Worm (Caenorhabditis elegans) whole organism, L4 larva: ENCODE results near the gene F55C12.4.

Source experiments
- ZK337.2 ChIP-seq: fragments of 200-800 bp; sonication (Bioruptor generic); IDR thresholded peaks from 2 replicates; pipeline ENCODE4 v1.3.6; 2022; ENCODE audit warnings: missing genetic modification reagents, missing genetic modification characterization, missing compliant biosample characterization
- aly-2 ChIP-seq: sonication (generic microtip); optimal IDR thresholded peaks from 2 replicates; lab custom pipeline; 2018; ENCODE audit warnings: missing biosample characterization, missing genetic modification characterization
- ceh-44 ChIP-seq: fragments of 200-800 bp; sonication (Bioruptor generic); IDR thresholded peaks from 2 replicates; pipeline ENCODE4 v1.3.6; 2022; ENCODE audit warnings: missing genetic modification reagents, missing genetic modification characterization, missing compliant biosample characterization
- ces-1 ChIP-seq: fragments of 150-350 bp; sonication (generic microtip); optimal IDR thresholded peaks from 4 replicates; lab custom pipeline; 2014; ENCODE audit warnings: missing biosample characterization, missing genetic modification reagents, missing genetic modification characterization
- daf-12 ChIP-seq: fragments of 150-350 bp; optimal IDR thresholded peaks from 2 replicates; lab custom pipeline; 2014; ENCODE audit warnings: missing biosample characterization, missing genetic modification reagents, missing genetic modification characterization
- fos-1 ChIP-seq: fragments of 150-350 bp; optimal IDR thresholded peaks from 2 replicates; lab custom pipeline; 2014; ENCODE audit warnings: missing biosample characterization, missing genetic modification characterization
- nhr-11 ChIP-seq: fragments of 150-350 bp; optimal IDR thresholded peaks from 2 replicates; lab custom pipeline; 2014; ENCODE audit warnings: missing biosample characterization, missing genetic modification characterization
- nhr-237 ChIP-seq: sonication (generic microtip); optimal IDR thresholded peaks from 2 replicates; lab custom pipeline; 2017; ENCODE audit warnings: missing biosample characterization, missing genetic modification characterization
- nhr-42 ChIP-seq: fragments of 200-800 bp; sonication (Bioruptor generic); IDR thresholded peaks from 2 replicates; pipeline ENCODE4 v1.3.6; 2022; ENCODE audit warnings: missing genetic modification characterization, missing compliant biosample characterization
- snpc-1.2 ChIP-seq: fragments of 200-800 bp; sonication (Bioruptor generic); IDR thresholded peaks from 2 replicates; pipeline ENCODE4 v1.3.6; 2022; ENCODE audit warnings: missing genetic modification reagents, missing genetic modification characterization, missing compliant biosample characterization
- snpc-4 ChIP-seq: fragments of 150-350 bp; optimal IDR thresholded peaks from 2 replicates; lab custom pipeline; 2014; ENCODE audit warnings: missing biosample characterization, missing genetic modification characterization
- tag-97 ChIP-seq: fragments of 200-800 bp; sonication (Bioruptor generic); IDR thresholded peaks from 2 replicates; pipeline ENCODE4 v1.3.6; 2022; ENCODE audit warnings: missing genetic modification characterization, missing compliant biosample characterization
- tra-1 ChIP-seq: fragments of 200-800 bp; sonication (Bioruptor generic); IDR thresholded peaks from 2 replicates; pipeline ENCODE4 v1.3.6; 2022; ENCODE audit warnings: missing genetic modification reagents, missing genetic modification characterization, missing compliant biosample characterization

- TF ChIP-seq aly-2 (tag; lab: Kevin White, UChicago), result no peak
- no peak for TF ChIP-seq tag-97
- TF ChIP-seq nhr-42 (GFP tag; lab: Robert Waterston, UW), result no peak
- TF ChIP-seq daf-12, result no peak
- TF ChIP-seq ceh-44 (GFP tag; lab: Robert Waterston, UW), result no peak
- TF ChIP-seq nhr-237 (tag; lab: Kevin White, UChicago), result no peak
- no peak for TF ChIP-seq fos-1 (tag; lab: Kevin White, UChicago)
- no peak for TF ChIP-seq tra-1 (GFP tag; lab: Robert Waterston, UW)
- TF ChIP-seq nhr-11 (tag; lab: Kevin White, UChicago), result no peak
- TF ChIP-seq snpc-1.2 (GFP tag; lab: Robert Waterston, UW), result no peak
- no peak for TF ChIP-seq ZK337.2 (GFP tag; lab: Robert Waterston, UW)
- TF ChIP-seq snpc-4 (tag; lab: Kevin White, UChicago), result no peak
- TF ChIP-seq ces-1 (GFP tag; lab: Kevin White, UChicago), result no peak
Observed at ce11 chrII:5904252-5904651, 46.0 kb upstream of the F55C12.4 start, which contains the start of gene tsp-18.
